Fruit fly (Drosophila melanogaster) whole organism, embryonic: ENCODE measurements around the gene CG43446.

Experiments
- Antp ChIP-seq: fragments of 200-800 bp; sonication (Bioruptor generic); optimal IDR thresholded peaks from 3 replicates; lab custom pipeline; 2016; ENCODE audit warnings: missing biosample characterization, missing genetic modification characterization
- BtbVII ChIP-seq: fragments of 200-800 bp; sonication (Bioruptor generic); optimal IDR thresholded peaks from 3 replicates; lab custom pipeline; 2017; ENCODE audit warnings: missing biosample characterization, mild to moderate bottlenecking, missing genetic modification characterization
- CG10462 ChIP-seq: fragments of 200-800 bp; sonication (Bioruptor generic); optimal IDR thresholded peaks from 2 replicates; lab custom pipeline; 2016; ENCODE audit warnings: missing biosample characterization, missing genetic modification characterization
- CG10979 ChIP-seq: fragments of 200-800 bp; sonication (Bioruptor generic); optimal IDR thresholded peaks from 2 replicates; lab custom pipeline; 2018; ENCODE audit warnings: missing biosample characterization, mild to moderate bottlenecking, missing genetic modification characterization, moderate library complexity
- CG11085 ChIP-seq: fragments of 200-800 bp; sonication (Bioruptor generic); IDR thresholded peaks from 2 replicates; pipeline ENCODE4 v1.3.6; 2022; ENCODE audit warnings: missing biosample characterization, missing genetic modification characterization
- CG11695 ChIP-seq: fragments of 200-800 bp; sonication (Bioruptor generic); IDR thresholded peaks from 3 replicates; pipeline ENCODE4 v1.3.6; 2022; ENCODE audit warnings: missing biosample characterization, missing genetic modification characterization
- CG12236 ChIP-seq: fragments of 200-800 bp; sonication (Bioruptor generic); optimal IDR thresholded peaks from 2 replicates; lab custom pipeline; 2016; ENCODE audit warnings: missing biosample characterization, missing genetic modification characterization
- CG12744 ChIP-seq: fragments of 200-800 bp; sonication (Bioruptor generic); optimal IDR thresholded peaks from 2 replicates; lab custom pipeline; 2016; ENCODE audit warnings: missing biosample characterization, missing genetic modification characterization
- CG14441 ChIP-seq: fragments of 200-800 bp; sonication (Bioruptor generic); IDR thresholded peaks from 2 replicates; pipeline ENCODE4 v1.3.6; 2022; ENCODE audit warnings: missing biosample characterization, missing genetic modification characterization
- CG14667 ChIP-seq: fragments of 200-800 bp; sonication (Bioruptor generic); IDR thresholded peaks from 2 replicates; pipeline ENCODE4 v1.3.6; 2022; ENCODE audit warnings: missing biosample characterization, missing genetic modification characterization
- CG14965 ChIP-seq: fragments of 200-800 bp; sonication (Bioruptor generic); optimal IDR thresholded peaks from 2 replicates; lab custom pipeline; 2016; ENCODE audit warnings: missing biosample characterization, missing genetic modification characterization, borderline replicate concordance
- CG17361 ChIP-seq: fragments of 200-800 bp; sonication (Bioruptor generic); IDR thresholded peaks from 3 replicates; pipeline ENCODE4 v1.3.6; 2022; ENCODE audit warnings: missing biosample characterization, missing genetic modification characterization
- CG17802 ChIP-seq: fragments of 200-800 bp; sonication (Bioruptor generic); optimal IDR thresholded peaks from 2 replicates; lab custom pipeline; 2018; ENCODE audit warnings: missing biosample characterization, mild to moderate bottlenecking, missing genetic modification characterization, moderate library complexity
- CG2129 ChIP-seq: fragments of 200-800 bp; sonication (Bioruptor generic); IDR thresholded peaks from 2 replicates; pipeline ENCODE4 v1.3.6; 2022; ENCODE audit warnings: missing biosample characterization, missing genetic modification characterization; ENCODE audit not compliant: partially characterized antibody
- CG2875 ChIP-seq: fragments of 200-800 bp; sonication (Bioruptor generic); optimal IDR thresholded peaks from 2 replicates; lab custom pipeline; 2017; ENCODE audit warnings: missing biosample characterization, mild to moderate bottlenecking, missing genetic modification characterization, missing genetic modification reagents
- CG2889 ChIP-seq: fragments of 200-800 bp; sonication (Bioruptor generic); IDR thresholded peaks from 3 replicates; pipeline ENCODE4 v1.3.6; 2022; ENCODE audit warnings: missing biosample characterization, missing genetic modification characterization
- CG31224 ChIP-seq: fragments of 200-800 bp; sonication (Bioruptor generic); IDR thresholded peaks from 2 replicates; pipeline ENCODE4 v1.3.6; 2022; ENCODE audit warnings: missing biosample characterization, missing genetic modification characterization
- CG32767 ChIP-seq: fragments of 200-800 bp; sonication (Bioruptor generic); IDR thresholded peaks from 2 replicates; pipeline ENCODE4 v1.3.6; 2022; ENCODE audit warnings: missing biosample characterization, missing genetic modification characterization
- CG33213 ChIP-seq: fragments of 200-800 bp; sonication (Bioruptor generic); optimal IDR thresholded peaks from 3 replicates; lab custom pipeline; 2016; ENCODE audit warnings: missing biosample characterization, missing genetic modification characterization
- CG33557 ChIP-seq: fragments of 200-800 bp; sonication (Bioruptor generic); optimal IDR thresholded peaks from 2 replicates; lab custom pipeline; 2019; ENCODE audit warnings: missing biosample characterization, mild to moderate bottlenecking, missing genetic modification characterization, moderate library complexity
- CG4730 ChIP-seq: fragments of 200-800 bp; sonication (Bioruptor generic); IDR thresholded peaks from 2 replicates; pipeline ENCODE4 v1.3.6; 2022; ENCODE audit warnings: missing biosample characterization, missing genetic modification characterization
- CG4820 ChIP-seq: fragments of 200-800 bp; sonication (Bioruptor generic); optimal IDR thresholded peaks from 3 replicates; lab custom pipeline; 2016; ENCODE audit warnings: missing biosample characterization, missing genetic modification characterization
- CG5953 ChIP-seq: fragments of 200-800 bp; sonication (Bioruptor generic); IDR thresholded peaks from 2 replicates; pipeline ENCODE4 v1.3.6; 2022; ENCODE audit warnings: missing biosample characterization, missing genetic modification characterization
- CG6854 ChIP-seq: fragments of 200-800 bp; sonication (Bioruptor generic); optimal IDR thresholded peaks from 3 replicates; lab custom pipeline; 2017; ENCODE audit warnings: missing biosample characterization, mild to moderate bottlenecking, missing genetic modification characterization
- CG7745 ChIP-seq: fragments of 200-800 bp; sonication (Bioruptor generic); optimal IDR thresholded peaks from 2 replicates; lab custom pipeline; 2018; ENCODE audit warnings: missing biosample characterization, mild to moderate bottlenecking, missing genetic modification characterization, moderate library complexity
- Chrac-16 ChIP-seq: fragments of 200-800 bp; sonication (Bioruptor generic); optimal IDR thresholded peaks from 3 replicates; lab custom pipeline; 2016; ENCODE audit warnings: missing biosample characterization, missing genetic modification characterization
- Dip2 ChIP-seq: fragments of 200-800 bp; sonication (Bioruptor generic); IDR thresholded peaks from 2 replicates; pipeline ENCODE4 v1.3.6; 2022; ENCODE audit warnings: missing biosample characterization, missing genetic modification characterization
- Dip3 ChIP-seq: fragments of 200-800 bp; sonication (Bioruptor generic); optimal IDR thresholded peaks from 3 replicates; lab custom pipeline; 2016; ENCODE audit warnings: missing biosample characterization, missing genetic modification characterization
- Hmr ChIP-seq: fragments of 200-800 bp; sonication (Bioruptor generic); optimal IDR thresholded peaks from 3 replicates; lab custom pipeline; 2017; ENCODE audit warnings: mild to moderate bottlenecking, missing biosample characterization, missing genetic modification reagents, missing genetic modification characterization
- NfI ChIP-seq: fragments of 200-800 bp; sonication (Bioruptor generic); optimal IDR thresholded peaks from 3 replicates; lab custom pipeline; 2018; ENCODE audit warnings: missing biosample characterization, mild to moderate bottlenecking, missing genetic modification characterization, moderate library complexity
- Ssrp ChIP-seq: fragments of 200-800 bp; sonication (Bioruptor generic); optimal IDR thresholded peaks from 2 replicates; lab custom pipeline; 2018; ENCODE audit warnings: missing biosample characterization, mild to moderate bottlenecking, missing genetic modification characterization, moderate library complexity
- bcd ChIP-seq: fragments of 200-800 bp; sonication (Bioruptor generic); optimal IDR thresholded peaks from 2 replicates; lab custom pipeline; 2017; ENCODE audit warnings: missing biosample characterization, mild to moderate bottlenecking, missing genetic modification characterization
- corto ChIP-seq: fragments of 200-800 bp; sonication (Bioruptor generic); optimal IDR thresholded peaks from 2 replicates; lab custom pipeline; 2016; ENCODE audit warnings: missing biosample characterization, mild to moderate bottlenecking, missing genetic modification characterization, moderate library complexity
- crol ChIP-seq: fragments of 200-800 bp; sonication (Bioruptor generic); IDR thresholded peaks from 2 replicates; pipeline ENCODE4 v1.3.6; 2022; ENCODE audit warnings: missing biosample characterization, missing genetic modification characterization
- dati ChIP-seq: fragments of 200-800 bp; sonication (Bioruptor generic); IDR thresholded peaks from 2 replicates; pipeline ENCODE4 v1.3.6; 2022; ENCODE audit warnings: missing biosample characterization, missing genetic modification characterization
- dpn ChIP-seq, 2 experiments: fragments of 200-800 bp; sonication (Bioruptor generic); optimal IDR thresholded peaks; 3 replicates each; lab custom pipeline; 2016; ENCODE audit warnings: missing biosample characterization in 2 of 2, missing genetic modification characterization in 2 of 2
- fd102C ChIP-seq: fragments of 200-800 bp; sonication (Bioruptor generic); optimal IDR thresholded peaks from 2 replicates; lab custom pipeline; 2018; ENCODE audit warnings: missing biosample characterization, mild to moderate bottlenecking, missing genetic modification characterization, moderate library complexity
- hkb ChIP-seq, 2 experiments: fragments of 200-800 bp in 1 of 2; fragments of >200 bp in 1 of 2; sonication (Bioruptor generic) in 1 of 2; IDR thresholded peaks in 1 of 2; optimal IDR thresholded peaks in 1 of 2; 2 replicates each; pipeline versions ENCODE4 v1.3.6 to Lab custom; 2017 to 2022; ENCODE audit warnings: missing biosample characterization in 1 of 2, missing genetic modification characterization in 1 of 2
- kah ChIP-seq: fragments of 200-800 bp; sonication (Bioruptor generic); optimal IDR thresholded peaks from 2 replicates; lab custom pipeline; 2018; ENCODE audit warnings: missing biosample characterization, mild to moderate bottlenecking, missing genetic modification characterization
- mam ChIP-seq: fragments of 200-800 bp; sonication (Bioruptor generic); optimal IDR thresholded peaks from 3 replicates; lab custom pipeline; 2016; ENCODE audit warnings: missing biosample characterization, missing genetic modification characterization
- org-1 ChIP-seq: fragments of 200-800 bp; sonication (Bioruptor generic); optimal IDR thresholded peaks from 2 replicates; lab custom pipeline; 2017; ENCODE audit warnings: missing biosample characterization, missing genetic modification characterization
- run ChIP-seq: fragments of 200-800 bp; sonication (Bioruptor generic); optimal IDR thresholded peaks from 3 replicates; lab custom pipeline; 2018; ENCODE audit warnings: missing biosample characterization, mild to moderate bottlenecking, missing genetic modification characterization
- sc ChIP-seq, 3 experiments: fragments of >200 bp in 2 of 3; fragments of 200-800 bp in 1 of 3; sonication (Bioruptor generic) in 1 of 3; optimal IDR thresholded peaks; 2 replicates in 2 of 3; 3 replicates in 1 of 3; lab custom pipeline; 2017; ENCODE audit warnings: mild to moderate bottlenecking in 1 of 3, missing biosample characterization in 1 of 3, missing genetic modification characterization in 1 of 3, missing genetic modification reagents in 1 of 3
- sd ChIP-seq: fragments of 200-800 bp; sonication (Bioruptor generic); optimal IDR thresholded peaks from 3 replicates; lab custom pipeline; 2018; ENCODE audit warnings: missing biosample characterization, mild to moderate bottlenecking, missing genetic modification characterization, moderate library complexity
- sim ChIP-seq: fragments of 200-800 bp; sonication (Bioruptor generic); IDR thresholded peaks from 2 replicates; pipeline ENCODE4 v1.3.6; 2022; ENCODE audit warnings: missing biosample characterization, missing genetic modification characterization
- sima ChIP-seq: fragments of 200-800 bp; sonication (Bioruptor generic); optimal IDR thresholded peaks from 2 replicates; lab custom pipeline; 2016; ENCODE audit warnings: missing biosample characterization, missing genetic modification characterization
- tll ChIP-seq, 2 experiments: fragments of 200-800 bp in 1 of 2; fragments of >200 bp in 1 of 2; sonication (Bioruptor generic) in 1 of 2; optimal IDR thresholded peaks; 2 replicates each; lab custom pipeline; 2017 to 2019; ENCODE audit warnings: missing biosample characterization in 2 of 2, missing genetic modification characterization in 2 of 2, mild to moderate bottlenecking in 1 of 2, moderate library complexity in 1 of 2

CG43446 gene

dm6 chr3R:20949749-20950676 is 37.7 kb downstream of the CG43446 start (continued):
- TF ChIP-seq CG32767 (GFP tag; lab: Robert Waterston, UW) (peak; percentile 29; the same call in 1 of the 2 replicates), CG5953 (GFP tag; lab: Robert Waterston, UW) (no peak), CG2889 (no peak), CG10979 (tag; lab: Kevin White, UChicago) (peak; percentile 30), CG14441 (GFP tag; lab: Robert Waterston, UW) (no peak), kah (GFP tag; lab: Kevin White, UChicago) (no peak), CG17802 (no peak), CG14667 (GFP tag; lab: Robert Waterston, UW) (no peak), dpn (GFP tag; optimal IDR thresholded peaks at IDR 0.05; lab: Kevin White, UChicago) (no peak), Antp (GFP tag; lab: Kevin White, UChicago) (no peak), CG2129 (GFP tag; lab: Robert Waterston, UW) (no peak), dati (GFP tag; lab: Robert Waterston, UW) (peak; percentile 36; the same call in 1 of the 2 replicates), CG12744 (GFP tag; lab: Kevin White, UChicago) (no peak), CG11695 (GFP tag; lab: Robert Waterston, UW) (0 out of 3 replicates have a peak, but pooled peaks have one; percentile 31), BtbVII (GFP tag; lab: Kevin White, UChicago) (peak; percentile 46), mam (peak; percentile 11), Ssrp (tag; lab: Kevin White, UChicago) (peak; percentile 18), CG6854 (GFP tag; lab: Kevin White, UChicago) (peak; percentile 37), run (peak; percentile 26), Chrac-16 (GFP tag; lab: Kevin White, UChicago) (no peak), bcd (GFP tag; lab: Kevin White, UChicago) (no peak), org-1 (GFP tag; lab: Kevin White, UChicago) (peak; percentile 35), CG4820 (GFP tag; lab: Kevin White, UChicago) (peak; percentile 2), CG2875 (GFP tag; lab: Kevin White, UChicago) (peak; percentile 0), Dip3 (GFP tag; lab: Kevin White, UChicago) (no peak), Dip2 (no peak), CG14965 (no peak), fd102C (GFP tag; lab: Kevin White, UChicago) (no peak), Hmr (peak; percentile 59), CG33213 (GFP tag; lab: Kevin White, UChicago) (no peak), sima (no peak), CG11085 (no peak), crol (peak; percentile 86), sc (optimal IDR thresholded peaks at IDR 0.05; lab: Kevin White, UChicago) (no peak), sc (GFP tag; optimal IDR thresholded peaks at IDR 0.05; lab: Kevin White, UChicago) (no peak), NfI (no peak), corto (GFP tag; lab: Kevin White, UChicago) (no peak), CG17361 (GFP tag; lab: Robert Waterston, UW) (peak; percentile 36; the same call in 1 of the 3 replicates), CG31224 (no peak), CG10462 (GFP tag; lab: Kevin White, UChicago) (no peak), CG7745 (tag; lab: Kevin White, UChicago) (no peak), tll (GFP tag; optimal IDR thresholded peaks at IDR 0.05; lab: Kevin White, UChicago) (no peak), CG12236 (GFP tag; lab: Kevin White, UChicago) (no peak), CG4730 (GFP tag; lab: Robert Waterston, UW) (no peak), sd (tag; lab: Kevin White, UChicago) (no peak), hkb (optimal IDR thresholded peaks at IDR 0.05; lab: Kevin White, UChicago) (no peak), hkb (GFP tag; IDR thresholded peaks at IDR 0.05; lab: Robert Waterston, UW) (no peak; the same call in 1 of the 2 replicates), CG33557 (GFP tag; lab: Kevin White, UChicago) (no peak), sim (GFP tag; lab: Robert Waterston, UW) (no peak)
